Worm (Caenorhabditis elegans): ENCODE results near the gene lgc-11.

DNA sequence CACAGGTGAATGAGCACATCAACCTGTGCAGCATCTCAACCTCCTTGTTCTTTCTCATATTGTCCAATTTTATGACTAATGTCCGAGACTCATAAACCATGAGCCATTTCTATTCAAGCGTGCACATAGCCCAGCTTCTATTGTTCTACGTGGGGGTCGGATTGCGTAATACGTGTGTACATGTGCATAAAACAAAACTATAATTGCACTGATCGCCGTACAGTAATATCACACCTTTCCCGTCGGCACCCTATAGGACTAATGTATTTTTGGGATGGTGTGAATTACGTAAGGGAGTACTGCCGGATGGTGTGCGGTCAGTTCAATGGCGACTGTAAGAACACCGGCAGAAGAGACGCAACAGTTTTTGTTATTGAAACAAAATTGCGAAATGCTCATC is 36.5 kb downstream of the lgc-11 start:
- TF ChIP-seq tbx-9 (tag; optimal IDR thresholded peaks at IDR 0.05; ENCODE audit: borderline replicate concordance) (no peak), ztf-25 (GFP tag; IDR thresholded peaks at IDR 0.05) (no peak), B0336.3 (GFP tag; IDR thresholded peaks at IDR 0.05) (no peak), ZK185.1 (tag; optimal IDR thresholded peaks at IDR 0.05; ENCODE audit: poor library complexity, severe bottlenecking) (no peak), ztf-28 (GFP tag; IDR thresholded peaks at IDR 0.05) (no peak), F23B12.7 (tag; optimal IDR thresholded peaks at IDR 0.05; ENCODE audit: insufficient read depth) (no peak), unc-62 (GFP tag; optimal IDR thresholded peaks at IDR 0.05) (no peak)
